Fruit fly (Drosophila melanogaster): Measurements from ENCODE around the gene Lerp.
A peak's percentile ranks its signal among the peaks of the same experiment; 100 is the strongest.

dm6 chr3R:26862848-26863448 lies at the start of gene Lerp, which contains the start of gene IntS12:
- TF ChIP-seq CG8478 (optimal IDR thresholded peaks at IDR 0.05) (no peak), CTCF (optimal IDR thresholded peaks at IDR 0.05) (peak in 1 of 2 experiments; percentile 17)
